Worm (Caenorhabditis elegans) whole organism, L1 larva: ENCODE measurements around the gene cdl-1.

Experiments
- C04F5.9 ChIP-seq: sonication (generic microtip); optimal IDR thresholded peaks from 2 replicates; lab custom pipeline; 2016; ENCODE audit warnings: missing genetic modification characterization, missing compliant biosample characterization
- F16B12.6 ChIP-seq: fragments of 150-350 bp; optimal IDR thresholded peaks from 2 replicates; lab custom pipeline; 2014; ENCODE audit warnings: missing biosample characterization, missing genetic modification characterization
- aha-1 ChIP-seq: fragments of 150-350 bp; optimal IDR thresholded peaks from 2 replicates; lab custom pipeline; 2014; ENCODE audit warnings: missing biosample characterization, missing genetic modification characterization
- alr-1 ChIP-seq: fragments of 200-800 bp; sonication (Bioruptor generic); optimal IDR thresholded peaks from 2 replicates; lab custom pipeline; 2018; ENCODE audit warnings: borderline replicate concordance, mild to moderate bottlenecking, missing genetic modification characterization, missing compliant biosample characterization
- aly-2 ChIP-seq: fragments of 150-350 bp; optimal IDR thresholded peaks from 2 replicates; lab custom pipeline; 2014; ENCODE audit warnings: missing biosample characterization, missing genetic modification characterization
- blmp-1 ChIP-seq: fragments of 150-350 bp; optimal IDR thresholded peaks from 2 replicates; lab custom pipeline; 2014; ENCODE audit warnings: missing biosample characterization, missing genetic modification characterization
- ceh-63 ChIP-seq: fragments of 200-800 bp; sonication (Bioruptor generic); optimal IDR thresholded peaks from 2 replicates; lab custom pipeline; 2018; ENCODE audit warnings: mild to moderate bottlenecking, missing genetic modification characterization, missing compliant biosample characterization
- ceh-8 ChIP-seq: fragments of 200-800 bp; sonication (Bioruptor generic); optimal IDR thresholded peaks from 2 replicates; lab custom pipeline; 2018; ENCODE audit warnings: mild to moderate bottlenecking, missing genetic modification characterization, moderate library complexity, missing compliant biosample characterization
- ceh-82 ChIP-seq, 3 experiments: fragments of 150-350 bp in 1 of 3; sonication (generic microtip) in 2 of 3; optimal IDR thresholded peaks; 2 replicates each; lab custom pipeline; 2014 to 2017; ENCODE audit warnings: missing biosample characterization in 3 of 3, missing genetic modification characterization in 3 of 3
- ceh-88 ChIP-seq: fragments of 200-800 bp; sonication (Bioruptor generic); IDR thresholded peaks from 2 replicates; pipeline ENCODE4 v1.3.6; 2022; ENCODE audit warnings: missing genetic modification characterization, missing compliant biosample characterization
- ceh-90 ChIP-seq: sonication (generic microtip); optimal IDR thresholded peaks from 2 replicates; lab custom pipeline; 2016; ENCODE audit warnings: missing genetic modification characterization, missing compliant biosample characterization
- efl-3 ChIP-seq: fragments of 200-800 bp; sonication (Bioruptor generic); optimal IDR thresholded peaks from 2 replicates; lab custom pipeline; 2018; ENCODE audit warnings: mild to moderate bottlenecking, missing genetic modification characterization, missing compliant biosample characterization
- egl-27 ChIP-seq, 2 experiments: fragments of 150-350 bp in 1 of 2; sonication (generic microtip); optimal IDR thresholded peaks; 3 replicates each; lab custom pipeline; 2017 to 2018; ENCODE audit warnings: missing biosample characterization in 2 of 2, missing genetic modification characterization in 2 of 2, missing genetic modification reagents in 2 of 2
- fkh-10 ChIP-seq: sonication (generic microtip); optimal IDR thresholded peaks from 2 replicates; lab custom pipeline; 2017; ENCODE audit warnings: missing biosample characterization, missing genetic modification reagents, missing genetic modification characterization
- hlh-17 ChIP-seq: fragments of 200-800 bp; sonication (Bioruptor generic); optimal IDR thresholded peaks from 2 replicates; lab custom pipeline; 2018; ENCODE audit warnings: missing genetic modification characterization, mild to moderate bottlenecking, missing compliant biosample characterization, moderate library complexity, borderline replicate concordance
- hlh-4 ChIP-seq: sonication (generic microtip); optimal IDR thresholded peaks from 2 replicates; lab custom pipeline; 2016; ENCODE audit warnings: mild to moderate bottlenecking, missing genetic modification characterization, missing compliant biosample characterization
- hpl-2 ChIP-seq: fragments of 150-350 bp; optimal IDR thresholded peaks from 2 replicates; lab custom pipeline; 2014; ENCODE audit warnings: missing biosample characterization, missing genetic modification reagents, missing genetic modification characterization
- jun-1 ChIP-seq: fragments of 150-350 bp; optimal IDR thresholded peaks from 2 replicates; lab custom pipeline; 2014; ENCODE audit warnings: missing biosample characterization, missing genetic modification reagents, missing genetic modification characterization
- lin-13 ChIP-seq: fragments of 150-350 bp; optimal IDR thresholded peaks from 2 replicates; lab custom pipeline; 2014; ENCODE audit warnings: missing biosample characterization, missing genetic modification reagents, missing genetic modification characterization
- lin-14 ChIP-seq: fragments of 200-800 bp; sonication (Bioruptor generic); optimal IDR thresholded peaks from 2 replicates; lab custom pipeline; 2018; ENCODE audit warnings: mild to moderate bottlenecking, missing genetic modification characterization, moderate library complexity, missing compliant biosample characterization
- lin-15B ChIP-seq: fragments of 150-350 bp; sonication (generic microtip); optimal IDR thresholded peaks from 3 replicates; lab custom pipeline; 2014; ENCODE audit warnings: missing biosample characterization, missing genetic modification characterization
- lin-39 ChIP-seq: fragments of 150-350 bp; optimal IDR thresholded peaks from 2 replicates; lab custom pipeline; 2014; ENCODE audit warnings: missing biosample characterization, missing genetic modification reagents, missing genetic modification characterization
- lir-3 ChIP-seq: sonication (generic microtip); optimal IDR thresholded peaks from 2 replicates; lab custom pipeline; 2016; ENCODE audit warnings: mild to moderate bottlenecking, missing genetic modification characterization, moderate library complexity, missing compliant biosample characterization; ENCODE audit not compliant: poor library complexity
- lsy-2 ChIP-seq, 2 experiments: fragments of 150-350 bp; optimal IDR thresholded peaks; 2 replicates each; lab custom pipeline; 2014; ENCODE audit warnings: missing biosample characterization in 2 of 2, missing genetic modification characterization in 2 of 2
- mep-1 ChIP-seq: fragments of 150-350 bp; optimal IDR thresholded peaks from 2 replicates; lab custom pipeline; 2014; ENCODE audit warnings: missing biosample characterization, missing genetic modification characterization
- nhr-11 ChIP-seq: fragments of 150-350 bp; optimal IDR thresholded peaks from 2 replicates; lab custom pipeline; 2014; ENCODE audit warnings: missing biosample characterization, missing genetic modification characterization
- nhr-12 ChIP-seq: sonication (generic microtip); optimal IDR thresholded peaks from 2 replicates; lab custom pipeline; 2017; ENCODE audit warnings: missing biosample characterization, missing genetic modification characterization
- nhr-237 ChIP-seq: fragments of 150-350 bp; optimal IDR thresholded peaks from 2 replicates; lab custom pipeline; 2014; ENCODE audit warnings: missing biosample characterization, missing genetic modification characterization
- nhr-28 ChIP-seq: fragments of 150-350 bp; optimal IDR thresholded peaks from 2 replicates; lab custom pipeline; 2014; ENCODE audit warnings: missing biosample characterization, missing genetic modification characterization
- nhr-47 ChIP-seq: sonication (generic microtip); optimal IDR thresholded peaks from 2 replicates; lab custom pipeline; 2016; ENCODE audit warnings: mild to moderate bottlenecking, missing genetic modification characterization, moderate library complexity, missing compliant biosample characterization
- nhr-71 ChIP-seq: sonication (generic microtip); optimal IDR thresholded peaks from 2 replicates; lab custom pipeline; 2016; ENCODE audit warnings: mild to moderate bottlenecking, missing genetic modification characterization, moderate library complexity, missing compliant biosample characterization
- pag-3 ChIP-seq: sonication (generic microtip); optimal IDR thresholded peaks from 2 replicates; lab custom pipeline; 2017; ENCODE audit warnings: missing genetic modification characterization, mild to moderate bottlenecking, missing compliant biosample characterization, antibody characterized with exemption, borderline replicate concordance; ENCODE audit not compliant: insufficient read depth
- pax-3 ChIP-seq: fragments of 200-800 bp; sonication (Bioruptor generic); optimal IDR thresholded peaks from 2 replicates; lab custom pipeline; 2018; ENCODE audit warnings: mild to moderate bottlenecking, missing genetic modification characterization, moderate library complexity, missing compliant biosample characterization
- rnt-1 ChIP-seq: sonication (generic microtip); optimal IDR thresholded peaks from 2 replicates; lab custom pipeline; 2016; ENCODE audit warnings: mild to moderate bottlenecking, missing genetic modification characterization, moderate library complexity, missing compliant biosample characterization
- snpc-4 ChIP-seq: fragments of 150-350 bp; optimal IDR thresholded peaks from 2 replicates; lab custom pipeline; 2014; ENCODE audit warnings: missing biosample characterization, missing genetic modification characterization
- sptf-1 ChIP-seq: fragments of 150-350 bp; optimal IDR thresholded peaks from 2 replicates; lab custom pipeline; 2014; ENCODE audit warnings: missing biosample characterization, missing genetic modification characterization
- tbx-2 ChIP-seq: sonication (generic microtip); optimal IDR thresholded peaks from 2 replicates; lab custom pipeline; 2016; ENCODE audit warnings: missing genetic modification characterization, missing compliant biosample characterization
- tlp-1 ChIP-seq: fragments of 150-350 bp; optimal IDR thresholded peaks from 2 replicates; lab custom pipeline; 2014; ENCODE audit warnings: missing biosample characterization, missing genetic modification characterization
- unc-30 ChIP-seq: sonication (generic microtip); optimal IDR thresholded peaks from 2 replicates; lab custom pipeline; 2017; ENCODE audit warnings: missing biosample characterization, missing genetic modification characterization
- unc-62 ChIP-seq: fragments of 150-350 bp; optimal IDR thresholded peaks from 2 replicates; lab custom pipeline; 2014; ENCODE audit warnings: missing biosample characterization, missing genetic modification reagents, missing genetic modification characterization
- unc-86 ChIP-seq: sonication (generic microtip); optimal IDR thresholded peaks from 2 replicates; lab custom pipeline; 2016; ENCODE audit warnings: missing genetic modification characterization, missing compliant biosample characterization
- xbp-1 ChIP-seq: sonication (generic microtip); optimal IDR thresholded peaks from 2 replicates; lab custom pipeline; 2016; ENCODE audit warnings: missing genetic modification characterization, missing compliant biosample characterization
- zip-4 ChIP-seq: fragments of 200-800 bp; sonication (Bioruptor generic); optimal IDR thresholded peaks from 2 replicates; lab custom pipeline; 2018; ENCODE audit warnings: mild to moderate bottlenecking, missing genetic modification characterization, moderate library complexity, missing compliant biosample characterization
- ztf-11 ChIP-seq, 2 experiments: sonication (generic microtip); optimal IDR thresholded peaks; 2 replicates each; lab custom pipeline; 2016 to 2017; ENCODE audit warnings: missing genetic modification characterization in 2 of 2, missing biosample characterization in 1 of 2, missing compliant biosample characterization in 1 of 2
- ztf-4 ChIP-seq: fragments of 150-350 bp; optimal IDR thresholded peaks from 2 replicates; lab custom pipeline; 2014; ENCODE audit warnings: missing biosample characterization, missing genetic modification characterization

The cdl-1 gene

ce11 chrII:10824046-10824445, 38.8 kb downstream of the cdl-1 start, which contains the start of the genes R06F6.12 and mix-1 (continued):
- TF ChIP-seq C04F5.9 (tag; lab: Kevin White, UChicago) (peak; percentile 78), nhr-28 (no peak), unc-62 (no peak), F16B12.6 (tag; lab: Kevin White, UChicago) (peak; percentile 98), jun-1 (tag; lab: Kevin White, UChicago) (no peak), ceh-82 (tag; optimal IDR thresholded peaks at IDR 0.05; lab: Kevin White, UChicago) (peak; percentile 49 to 60 (median 50)), nhr-47 (tag; lab: Kevin White, UChicago) (peak; percentile 75), hlh-17 (GFP tag; lab: Kevin White, UChicago) (no peak), blmp-1 (tag; lab: Kevin White, UChicago) (peak; percentile 53), ztf-4 (tag; lab: Kevin White, UChicago) (no peak), lin-15B (tag; lab: Kevin White, UChicago) (peak; percentile 47), egl-27 (tag; optimal IDR thresholded peaks at IDR 0.05; lab: Kevin White, UChicago) (no peak), nhr-12 (tag; lab: Kevin White, UChicago) (no peak), lin-13 (GFP tag; lab: Kevin White, UChicago) (peak; percentile 49), tbx-2 (tag; lab: Kevin White, UChicago) (peak; percentile 44), rnt-1 (tag; lab: Kevin White, UChicago) (peak; percentile 80), lsy-2 (tag; optimal IDR thresholded peaks at IDR 0.05; lab: Kevin White, UChicago) (peak; percentile 79 to 82), snpc-4 (tag; lab: Kevin White, UChicago) (peak; percentile 35), alr-1 (tag; lab: Kevin White, UChicago) (no peak), lir-3 (no peak), nhr-11 (tag; lab: Kevin White, UChicago) (no peak), zip-4 (no peak), unc-30 (no peak), sptf-1 (tag; lab: Kevin White, UChicago) (no peak), ceh-63 (GFP tag; lab: Kevin White, UChicago) (no peak), efl-3 (no peak), aha-1 (tag; lab: Kevin White, UChicago) (no peak), nhr-237 (tag; lab: Kevin White, UChicago) (no peak), pag-3 (tag; lab: Kevin White, UChicago) (no peak), fkh-10 (GFP tag; lab: Kevin White, UChicago) (no peak), tlp-1 (no peak), hlh-4 (no peak), ztf-11 (tag; optimal IDR thresholded peaks at IDR 0.05; lab: Kevin White, UChicago) (no peak), ceh-90 (tag; lab: Kevin White, UChicago) (no peak), aly-2 (tag; lab: Kevin White, UChicago) (peak; percentile 36), lin-39 (tag; lab: Kevin White, UChicago) (no peak)
- TF ChIP-seq, all 84 proteins: peak for 34

- TF ChIP-seq ceh-88 (no peak), xbp-1 (tag; lab: Kevin White, UChicago) (no peak), ceh-8 (no peak), jun-1 (tag; lab: Kevin White, UChicago) (no peak), egl-27 (tag; optimal IDR thresholded peaks at IDR 0.05; lab: Kevin White, UChicago) (no peak), tbx-2 (tag; lab: Kevin White, UChicago) (no peak), pax-3 (tag; lab: Kevin White, UChicago) (no peak), nhr-71 (tag; lab: Kevin White, UChicago) (peak; percentile 14), lir-3 (no peak), hpl-2 (no peak), sptf-1 (tag; lab: Kevin White, UChicago) (no peak), lin-14 (GFP tag; lab: Kevin White, UChicago) (peak; percentile 47), blmp-1 (tag; lab: Kevin White, UChicago) (no peak), nhr-47 (tag; lab: Kevin White, UChicago) (peak; percentile 28), unc-86 (tag; lab: Kevin White, UChicago) (peak; percentile 41), mep-1 (tag; lab: Kevin White, UChicago) (no peak)
Observed at ce11 chrII:10829081-10829480, 43.8 kb downstream of the cdl-1 start, which contains the start of gene VM106R.1. VM106R.1 (minus strand) TSS chrII:10829181.
